Worm (Caenorhabditis elegans) whole organism, early embryonic: Measurements from ENCODE around the gene nstp-2.

Experiments used
- B0310.2 ChIP-seq: sonication (generic microtip); optimal IDR thresholded peaks from 2 replicates; lab custom pipeline; 2016; ENCODE audit warnings: mild to moderate bottlenecking, missing genetic modification characterization, missing compliant biosample characterization
- F13C5.2 ChIP-seq: sonication (generic microtip); optimal IDR thresholded peaks from 2 replicates; lab custom pipeline; 2017; ENCODE audit warnings: mild to moderate bottlenecking, missing genetic modification characterization, inconsistent platforms, missing compliant biosample characterization
- aly-1 ChIP-seq: sonication (generic microtip); optimal IDR thresholded peaks from 2 replicates; lab custom pipeline; 2016; ENCODE audit warnings: missing genetic modification characterization, missing compliant biosample characterization
- ama-1 ChIP-seq: fragments of 150-350 bp; optimal IDR thresholded peaks from 2 replicates; lab custom pipeline; 2014
- ceh-13 ChIP-seq: fragments of 200-800 bp; sonication (Bioruptor generic); optimal IDR thresholded peaks from 2 replicates; lab custom pipeline; 2018; ENCODE audit warnings: mild to moderate bottlenecking, missing genetic modification characterization, missing compliant biosample characterization
- ceh-36 ChIP-seq: sonication (generic microtip); optimal IDR thresholded peaks from 2 replicates; lab custom pipeline; 2016; ENCODE audit warnings: missing genetic modification characterization, inconsistent platforms, missing compliant biosample characterization
- ets-7 ChIP-seq: sonication (generic microtip); optimal IDR thresholded peaks from 2 replicates; lab custom pipeline; 2016; ENCODE audit warnings: missing genotype, missing genetic modification characterization, missing compliant biosample characterization
- flt-1 ChIP-seq: fragments of 200-800 bp; sonication (Bioruptor generic); IDR thresholded peaks from 2 replicates; pipeline ENCODE4 v1.3.6; 2022; ENCODE audit warnings: missing genetic modification characterization, missing compliant biosample characterization
- hmbx-1 ChIP-seq: sonication (generic microtip); optimal IDR thresholded peaks from 2 replicates; lab custom pipeline; 2016; ENCODE audit warnings: mild to moderate bottlenecking, missing genetic modification characterization, missing compliant biosample characterization
- hmg-4 ChIP-seq: fragments of 200-800 bp; sonication (Bioruptor generic); optimal IDR thresholded peaks from 2 replicates; lab custom pipeline; 2018; ENCODE audit warnings: mild to moderate bottlenecking, missing genetic modification characterization, missing compliant biosample characterization
- hnd-1 ChIP-seq: sonication (generic microtip); optimal IDR thresholded peaks from 2 replicates; lab custom pipeline; 2016; ENCODE audit warnings: missing genetic modification characterization, missing compliant biosample characterization
- pes-1 ChIP-seq: fragments of 200-800 bp; sonication (Bioruptor generic); IDR thresholded peaks from 2 replicates; pipeline ENCODE4 v1.3.6; 2022; ENCODE audit warnings: missing genetic modification reagents, missing genetic modification characterization, missing compliant biosample characterization
- scrt-1 ChIP-seq: fragments of 200-800 bp; sonication (Bioruptor generic); IDR thresholded peaks from 2 replicates; pipeline ENCODE4 v1.3.6; 2022; ENCODE audit warnings: missing genetic modification characterization, missing compliant biosample characterization
- sea-1 ChIP-seq: fragments of 200-800 bp; sonication (Bioruptor generic); conservative IDR thresholded peaks from 2 replicates; pipeline ENCODE4 v1.3.6; 2022; ENCODE audit warnings: missing genetic modification characterization, missing compliant biosample characterization
- tbx-11 ChIP-seq: fragments of 200-800 bp; sonication (Bioruptor generic); IDR thresholded peaks from 2 replicates; pipeline ENCODE4 v1.3.6; 2022; ENCODE audit warnings: missing genetic modification characterization, missing compliant biosample characterization
- tbx-37 ChIP-seq: fragments of 200-800 bp; sonication (Bioruptor generic); conservative IDR thresholded peaks from 2 replicates; pipeline ENCODE4 v1.3.6; 2022; ENCODE audit warnings: missing genetic modification reagents, missing genetic modification characterization, missing compliant biosample characterization
- tra-4 ChIP-seq: sonication (generic microtip); optimal IDR thresholded peaks from 2 replicates; lab custom pipeline; 2017; ENCODE audit warnings: missing genetic modification characterization, missing compliant biosample characterization

The nstp-2 gene

ce11 chrIV:6588080-6588613 is 17.8 kb downstream of the nstp-2 start:
- TF ChIP-seq scrt-1 (GFP tag; lab: Robert Waterston, UW), result no peak
- no peak for TF ChIP-seq hmg-4
- no peak for TF ChIP-seq B0310.2 (tag; lab: Kevin White, UChicago)
- no peak for TF ChIP-seq pes-1
- TF ChIP-seq hmbx-1 (tag; lab: Kevin White, UChicago), result no peak
- no peak for TF ChIP-seq F13C5.2 (tag; lab: Kevin White, UChicago)
- TF ChIP-seq tra-4, result no peak
- no peak for TF ChIP-seq flt-1 (GFP tag; lab: Robert Waterston, UW)
- TF ChIP-seq tbx-11, result no peak
- TF ChIP-seq aly-1 (tag; lab: Kevin White, UChicago), result no peak
- no peak for TF ChIP-seq ama-1 (lab: Kevin White, UChicago)
- no peak for TF ChIP-seq tbx-37
- TF ChIP-seq hnd-1 (tag; lab: Kevin White, UChicago), result no peak
- TF ChIP-seq ceh-13 (GFP tag; lab: Kevin White, UChicago), result no peak
- no peak for TF ChIP-seq sea-1 (GFP tag; lab: Robert Waterston, UW)
- no peak for TF ChIP-seq ceh-36 (tag; lab: Kevin White, UChicago)

- TF ChIP-seq B0310.2 (tag; lab: Kevin White, UChicago) (no peak), F13C5.2 (tag; lab: Kevin White, UChicago) (peak; percentile 59)
Observed at ce11 chrIV:6585397-6585921, 20.5 kb downstream of the nstp-2 start, which contains the start of the genes F38A5.2 and dnj-11. TSS of gene F38A5.2 (minus strand) at chrIV:6585400. TSS of gene dnj-11 (plus strand) at chrIV:6585871.

ce11 chrIV:6582604-6583003 is 23.4 kb downstream of the nstp-2 start, which contains the start of gene odr-8:
TSS of gene odr-8 (minus strand) at chrIV:6582704.
- TF ChIP-seq ceh-13 (GFP tag; lab: Kevin White, UChicago) (no peak), ama-1 (lab: Kevin White, UChicago) (no peak), hmg-4 (no peak), pes-1 (no peak), F13C5.2 (tag; lab: Kevin White, UChicago) (no peak), flt-1 (GFP tag; lab: Robert Waterston, UW) (no peak), tbx-37 (no peak), ets-7 (tag; lab: Kevin White, UChicago) (no peak), tra-4 (no peak), B0310.2 (tag; lab: Kevin White, UChicago) (no peak)

ce11 chrIV:6581658-6582057 is 24.3 kb downstream of the nstp-2 start:
- no peak for TF ChIP-seq ets-7 (tag; lab: Kevin White, UChicago)
- TF ChIP-seq pes-1, result no peak
- TF ChIP-seq flt-1 (GFP tag; lab: Robert Waterston, UW), result no peak
- TF ChIP-seq ama-1 (lab: Kevin White, UChicago), result no peak
- no peak for TF ChIP-seq hmbx-1 (tag; lab: Kevin White, UChicago)
- TF ChIP-seq scrt-1 (GFP tag; lab: Robert Waterston, UW), result no peak
- no peak for TF ChIP-seq tra-4
- TF ChIP-seq ceh-13 (GFP tag; lab: Kevin White, UChicago), result no peak
- TF ChIP-seq hmg-4, result no peak
- no peak for TF ChIP-seq sea-1 (GFP tag; lab: Robert Waterston, UW)
- no peak for TF ChIP-seq aly-1 (tag; lab: Kevin White, UChicago)
- no peak for TF ChIP-seq ceh-36 (tag; lab: Kevin White, UChicago)
- TF ChIP-seq B0310.2 (tag; lab: Kevin White, UChicago), result no peak
- TF ChIP-seq tbx-37, result no peak
- TF ChIP-seq F13C5.2 (tag; lab: Kevin White, UChicago), result no peak
- TF ChIP-seq tbx-11, result no peak

- TF ChIP-seq ets-7 (tag; lab: Kevin White, UChicago), result no peak
- no peak for TF ChIP-seq tbx-37
- TF ChIP-seq aly-1 (tag; lab: Kevin White, UChicago), result no peak
- TF ChIP-seq hmbx-1 (tag; lab: Kevin White, UChicago), result no peak
- no peak for TF ChIP-seq hmg-4
- no peak for TF ChIP-seq ceh-13 (GFP tag; lab: Kevin White, UChicago)
- TF ChIP-seq hnd-1 (tag; lab: Kevin White, UChicago), result no peak
- no peak for TF ChIP-seq scrt-1 (GFP tag; lab: Robert Waterston, UW)
- no peak for TF ChIP-seq sea-1 (GFP tag; lab: Robert Waterston, UW)
- no peak for TF ChIP-seq pes-1
- TF ChIP-seq ceh-36 (tag; lab: Kevin White, UChicago), result no peak
- TF ChIP-seq B0310.2 (tag; lab: Kevin White, UChicago), result no peak
- TF ChIP-seq F13C5.2 (tag; lab: Kevin White, UChicago), result no peak
- no peak for TF ChIP-seq flt-1 (GFP tag; lab: Robert Waterston, UW)
- no peak for TF ChIP-seq tra-4
- TF ChIP-seq ama-1 (lab: Kevin White, UChicago), result no peak
- TF ChIP-seq tbx-11, result no peak
Observed at ce11 chrIV:6577914-6578313, 28.1 kb downstream of the nstp-2 start, which contains the start of gene C43G2.3. TSS of gene C43G2.3 (plus strand) at chrIV:6578214.

ce11 chrIV:6576728-6577101 is 29.3 kb downstream of the nstp-2 start:
- no peak for TF ChIP-seq B0310.2 (tag; lab: Kevin White, UChicago)
- TF ChIP-seq F13C5.2 (tag; lab: Kevin White, UChicago), result no peak
- TF ChIP-seq hmg-4, result no peak
- TF ChIP-seq pes-1, result no peak
- no peak for TF ChIP-seq flt-1 (GFP tag; lab: Robert Waterston, UW)
- no peak for TF ChIP-seq ama-1 (lab: Kevin White, UChicago)
- TF ChIP-seq tbx-37, result no peak
- no peak for TF ChIP-seq hmbx-1 (tag; lab: Kevin White, UChicago)
- no peak for TF ChIP-seq ceh-36 (tag; lab: Kevin White, UChicago)
- no peak for TF ChIP-seq tbx-11
- TF ChIP-seq tra-4, result no peak
- TF ChIP-seq scrt-1 (GFP tag; lab: Robert Waterston, UW), result no peak
- no peak for TF ChIP-seq aly-1 (tag; lab: Kevin White, UChicago)
- no peak for TF ChIP-seq ceh-13 (GFP tag; lab: Kevin White, UChicago)
- no peak for TF ChIP-seq sea-1 (GFP tag; lab: Robert Waterston, UW)
- no peak for TF ChIP-seq hnd-1 (tag; lab: Kevin White, UChicago)
- no peak for TF ChIP-seq ets-7 (tag; lab: Kevin White, UChicago)
